Worm (Caenorhabditis elegans): ENCODE data around the gene pha-4.
A peak's percentile ranks its signal among the peaks of the same experiment; 100 is the strongest.

ce11 chrV:20785050-20785847 lies 32.4 kb downstream of the pha-4 start:
- TF ChIP-seq dve-1 (tag; optimal IDR thresholded peaks at IDR 0.05; ENCODE audit: insufficient read depth) (peak; percentile 25), mdl-1 (tag; optimal IDR thresholded peaks at IDR 0.05) (no peak), snpc-4 (tag; optimal IDR thresholded peaks at IDR 0.05) (no peak), R02D3.7 (tag; optimal IDR thresholded peaks at IDR 0.05) (no peak), lsy-2 (tag; optimal IDR thresholded peaks at IDR 0.05) (no peak), F49E8.2 (tag; optimal IDR thresholded peaks at IDR 0.05; ENCODE audit: borderline replicate concordance) (no peak), pha-4 (GFP tag; IDR thresholded peaks at IDR 0.05) (peak; percentile 12; the same call in 1 of the 2 replicates), pha-4 (tag; optimal IDR thresholded peaks at IDR 0.05) (no peak), spr-1 (tag; optimal IDR thresholded peaks at IDR 0.05) (no peak)
